Fruit fly (Drosophila melanogaster) whole organism, prepupa: ENCODE data around the gene CG14989.

ENCODE experiments used
- CG10669 ChIP-seq: fragments of 200-800 bp; sonication (Bioruptor generic); optimal IDR thresholded peaks from 3 replicates; lab custom pipeline; 2018; ENCODE audit warnings: missing biosample characterization, mild to moderate bottlenecking, missing genetic modification characterization, moderate library complexity
- CG11294 ChIP-seq: fragments of 200-800 bp; sonication (Bioruptor generic); IDR thresholded peaks from 2 replicates; pipeline ENCODE4 v1.3.6; 2022; ENCODE audit warnings: missing biosample characterization, missing genetic modification characterization
- CG11902 ChIP-seq: fragments of 200-800 bp; sonication (Bioruptor generic); optimal IDR thresholded peaks from 3 replicates; lab custom pipeline; 2016; ENCODE audit warnings: missing biosample characterization, missing genetic modification characterization
- CG15336 ChIP-seq: fragments of 200-800 bp; sonication (Bioruptor generic); IDR thresholded peaks from 2 replicates; pipeline ENCODE4 v1.3.6; 2022; ENCODE audit warnings: missing biosample characterization, missing genetic modification characterization
- CG1621 ChIP-seq: fragments of 200-800 bp; sonication (Bioruptor generic); optimal IDR thresholded peaks from 3 replicates; lab custom pipeline; 2018; ENCODE audit warnings: missing biosample characterization, mild to moderate bottlenecking, missing genetic modification characterization
- CG32006 ChIP-seq: fragments of 200-800 bp; sonication (Bioruptor generic); optimal IDR thresholded peaks from 3 replicates; lab custom pipeline; 2017; ENCODE audit warnings: missing biosample characterization, mild to moderate bottlenecking, missing genetic modification characterization
- CG34406 ChIP-seq: fragments of 200-800 bp; sonication (Bioruptor generic); optimal IDR thresholded peaks from 3 replicates; lab custom pipeline; 2016; ENCODE audit warnings: missing biosample characterization, missing genetic modification characterization
- CG3919 ChIP-seq: fragments of 200-800 bp; sonication (Bioruptor generic); optimal IDR thresholded peaks from 3 replicates; lab custom pipeline; 2016; ENCODE audit warnings: missing biosample characterization, missing genetic modification characterization
- CG6163 ChIP-seq: fragments of 200-800 bp; sonication (Bioruptor generic); IDR thresholded peaks from 3 replicates; pipeline ENCODE4 v1.3.6; 2022; ENCODE audit warnings: missing biosample characterization, missing genetic modification characterization
- CG6276 ChIP-seq: fragments of 200-800 bp; sonication (Bioruptor generic); optimal IDR thresholded peaks from 2 replicates; lab custom pipeline; 2017; ENCODE audit warnings: missing biosample characterization, mild to moderate bottlenecking, missing genetic modification characterization
- CG6808 ChIP-seq: fragments of 200-800 bp; sonication (Bioruptor generic); optimal IDR thresholded peaks from 3 replicates; lab custom pipeline; 2017; ENCODE audit warnings: missing biosample characterization, missing genetic modification characterization, mild to moderate bottlenecking, moderate library complexity, missing genetic modification reagents
- CG6854 ChIP-seq: fragments of 200-800 bp; sonication (Bioruptor generic); optimal IDR thresholded peaks from 2 replicates; lab custom pipeline; 2017; ENCODE audit warnings: missing biosample characterization, mild to moderate bottlenecking, missing genetic modification characterization
- CG8119 ChIP-seq: fragments of 200-800 bp; sonication (Bioruptor generic); IDR thresholded peaks from 3 replicates; pipeline ENCODE4 v1.3.6; 2022; ENCODE audit warnings: missing biosample characterization, missing genetic modification characterization
- CG8632 ChIP-seq: fragments of 200-800 bp; sonication (Bioruptor generic); optimal IDR thresholded peaks from 3 replicates; lab custom pipeline; 2016; ENCODE audit warnings: missing biosample characterization, missing genetic modification characterization
- Eip78C ChIP-seq: fragments of 200-800 bp; sonication (Bioruptor generic); peaks from one replicate; lab custom pipeline; 2016; ENCODE audit warnings: missing biosample characterization, missing genetic modification characterization
- Eip93F ChIP-seq: fragments of 200-800 bp; sonication (Bioruptor generic); optimal IDR thresholded peaks from 2 replicates; lab custom pipeline; 2016; ENCODE audit warnings: missing biosample characterization, mild to moderate bottlenecking, missing genetic modification characterization
- Ets96B ChIP-seq: fragments of 200-800 bp; optimal IDR thresholded peaks from 2 replicates; lab custom pipeline; 2019; ENCODE audit warnings: missing biosample characterization, mild to moderate bottlenecking, missing genetic modification characterization, moderate library complexity
- Gug ChIP-seq: fragments of 200-800 bp; sonication (Bioruptor generic); IDR thresholded peaks from 2 replicates; pipeline ENCODE4 v1.3.6; 2022; ENCODE audit warnings: missing biosample characterization, missing genetic modification characterization
- Hr38 ChIP-seq: sonication (Bioruptor generic); optimal IDR thresholded peaks from 2 replicates; lab custom pipeline; 2016; ENCODE audit warnings: missing biosample characterization, missing genetic modification characterization
- Hr39 ChIP-seq: fragments of 200-800 bp; sonication (Bioruptor generic); optimal IDR thresholded peaks from 2 replicates; lab custom pipeline; 2016; ENCODE audit warnings: missing biosample characterization, missing genetic modification characterization
- Hr4 ChIP-seq: fragments of 200-800 bp; sonication (Bioruptor generic); optimal IDR thresholded peaks from 3 replicates; lab custom pipeline; 2016; ENCODE audit warnings: missing biosample characterization, missing genetic modification characterization
- Met ChIP-seq: fragments of 200-800 bp; sonication (Bioruptor generic); optimal IDR thresholded peaks from 3 replicates; lab custom pipeline; 2016; ENCODE audit warnings: missing biosample characterization, missing genetic modification characterization
- OdsH ChIP-seq: fragments of 200-800 bp; sonication (Bioruptor generic); optimal IDR thresholded peaks from 3 replicates; lab custom pipeline; 2016; ENCODE audit warnings: missing biosample characterization, missing genetic modification characterization
- Smox ChIP-seq: fragments of 200-800 bp; sonication (Bioruptor generic); optimal IDR thresholded peaks from 3 replicates; lab custom pipeline; 2016; ENCODE audit warnings: missing biosample characterization, missing genetic modification characterization
- Sox102F ChIP-seq: fragments of 200-800 bp; sonication (Bioruptor generic); optimal IDR thresholded peaks from 2 replicates; lab custom pipeline; 2016; ENCODE audit warnings: missing biosample characterization, mild to moderate bottlenecking, missing genetic modification characterization
- Sox14 ChIP-seq: fragments of 200-800 bp; sonication (Bioruptor generic); optimal IDR thresholded peaks from 3 replicates; lab custom pipeline; 2016; ENCODE audit warnings: missing biosample characterization, missing genetic modification characterization
- Sox15 ChIP-seq: fragments of 200-800 bp; sonication (Bioruptor generic); optimal IDR thresholded peaks from 3 replicates; lab custom pipeline; 2016; ENCODE audit warnings: missing biosample characterization, missing genetic modification characterization
- achi ChIP-seq: fragments of 200-800 bp; sonication (Bioruptor generic); optimal IDR thresholded peaks from 3 replicates; lab custom pipeline; 2016; ENCODE audit warnings: missing biosample characterization, missing genetic modification characterization
- acj6 ChIP-seq: fragments of 200-800 bp; sonication (Bioruptor generic); optimal IDR thresholded peaks from 3 replicates; lab custom pipeline; 2016; ENCODE audit warnings: missing biosample characterization, missing genetic modification characterization
- cyc ChIP-seq: fragments of 200-800 bp; sonication (Bioruptor generic); optimal IDR thresholded peaks from 3 replicates; lab custom pipeline; 2016; ENCODE audit warnings: missing biosample characterization, missing genetic modification characterization
- dac ChIP-seq: fragments of 200-800 bp; sonication (Bioruptor generic); optimal IDR thresholded peaks from 2 replicates; lab custom pipeline; 2017; ENCODE audit warnings: missing biosample characterization, mild to moderate bottlenecking, missing genetic modification characterization
- eg ChIP-seq: fragments of 200-800 bp; sonication (Bioruptor generic); IDR thresholded peaks from 3 replicates; pipeline ENCODE4 v1.3.6; 2022; ENCODE audit warnings: missing biosample characterization, missing genetic modification characterization
- esn ChIP-seq: fragments of 200-800 bp; sonication (Bioruptor generic); optimal IDR thresholded peaks from 2 replicates; lab custom pipeline; 2016; ENCODE audit warnings: missing biosample characterization, mild to moderate bottlenecking, missing genetic modification characterization, moderate library complexity
- fd59A ChIP-seq: fragments of 200-800 bp; sonication (Bioruptor generic); optimal IDR thresholded peaks from 2 replicates; lab custom pipeline; 2017; ENCODE audit warnings: missing biosample characterization, mild to moderate bottlenecking, missing genetic modification characterization, missing genetic modification reagents
- fkh ChIP-seq: fragments of 200-800 bp; sonication (Bioruptor generic); optimal IDR thresholded peaks from 3 replicates; lab custom pipeline; 2017; ENCODE audit warnings: missing biosample characterization, mild to moderate bottlenecking, missing genetic modification characterization, moderate library complexity
- lz ChIP-seq: fragments of 200-800 bp; sonication (Bioruptor generic); optimal IDR thresholded peaks from 3 replicates; lab custom pipeline; 2016; ENCODE audit warnings: missing biosample characterization, missing genetic modification characterization
- net ChIP-seq: fragments of 200-800 bp; sonication (Bioruptor generic); optimal IDR thresholded peaks from 3 replicates; lab custom pipeline; 2016; ENCODE audit warnings: missing biosample characterization, missing genetic modification characterization
- pdm3 ChIP-seq: fragments of 200-800 bp; sonication (Bioruptor generic); optimal IDR thresholded peaks from 3 replicates; lab custom pipeline; 2016; ENCODE audit warnings: missing biosample characterization, missing genetic modification characterization
- salr ChIP-seq, 2 experiments: fragments of 200-800 bp; sonication (Bioruptor generic); optimal IDR thresholded peaks; 3 replicates each; lab custom pipeline; 2016 to 2018; ENCODE audit warnings: missing biosample characterization in 2 of 2, missing genetic modification characterization in 2 of 2, mild to moderate bottlenecking in 1 of 2
- svp ChIP-seq: fragments of 200-800 bp; sonication (Bioruptor generic); peaks from one replicate; lab custom pipeline; 2016; ENCODE audit warnings: missing biosample characterization, missing genetic modification characterization
- topi ChIP-seq: fragments of 200-800 bp; sonication (Bioruptor generic); optimal IDR thresholded peaks from 3 replicates; lab custom pipeline; 2016; ENCODE audit warnings: missing biosample characterization, missing genetic modification characterization
- vri ChIP-seq: fragments of 200-800 bp; sonication (Bioruptor generic); optimal IDR thresholded peaks from 3 replicates; lab custom pipeline; 2016; ENCODE audit warnings: missing biosample characterization, mild to moderate bottlenecking, missing genetic modification characterization

Gene CG14989

DNA sequence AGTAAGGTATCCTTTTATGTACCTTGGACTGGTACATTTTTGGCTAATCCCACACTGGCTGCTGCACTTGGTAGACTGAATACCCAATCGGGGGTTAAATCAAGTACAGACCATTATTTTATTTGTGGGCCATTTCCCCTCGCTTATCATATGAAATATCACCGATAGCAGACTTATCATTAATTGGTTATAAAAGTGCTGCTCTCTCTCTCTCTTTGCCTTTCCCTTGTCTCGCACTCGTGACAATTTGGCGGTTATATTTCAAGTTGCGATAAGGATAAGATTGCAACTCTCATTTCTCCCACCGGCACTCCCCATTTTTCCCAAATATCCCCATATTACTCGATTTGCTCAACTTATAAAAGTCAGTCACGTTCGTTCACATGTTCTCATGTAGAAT is 28.3 kb downstream of the CG14989 start:
- TF ChIP-seq svp (GFP tag; lab: Kevin White, UChicago): peak; percentile 16
- TF ChIP-seq Sox102F (GFP tag; lab: Kevin White, UChicago): no peak
- peak; percentile 25 for TF ChIP-seq vri (GFP tag; lab: Kevin White, UChicago)
- TF ChIP-seq CG15336 (GFP tag; lab: Robert Waterston, UW): no peak
- TF ChIP-seq Eip93F (GFP tag; lab: Kevin White, UChicago): peak; percentile 74

dm6 chr3L:4116490-4117367 is 29.3 kb downstream of the CG14989 start:
- TF ChIP-seq CG3919 (GFP tag; lab: Kevin White, UChicago) (no peak), pdm3 (peak; percentile 22), CG15336 (GFP tag; lab: Robert Waterston, UW) (peak; percentile 70), CG34406 (no peak), Hr4 (GFP tag; lab: Kevin White, UChicago) (peak; percentile 18), svp (GFP tag; lab: Kevin White, UChicago) (peak; percentile 83), Eip78C (GFP tag; lab: Kevin White, UChicago) (peak; percentile 71), Sox14 (GFP tag; lab: Kevin White, UChicago) (no peak), topi (GFP tag; lab: Kevin White, UChicago) (peak; percentile 10), CG6163 (GFP tag; lab: Robert Waterston, UW) (no peak), eg (peak; percentile 63), acj6 (GFP tag; lab: Kevin White, UChicago) (no peak), vri (GFP tag; lab: Kevin White, UChicago) (peak; percentile 61), CG6808 (GFP tag; lab: Kevin White, UChicago) (no peak), Hr39 (no peak), CG32006 (GFP tag; lab: Kevin White, UChicago) (peak; percentile 17), net (GFP tag; lab: Kevin White, UChicago) (peak; percentile 11), Met (GFP tag; lab: Kevin White, UChicago) (no peak), achi (GFP tag; lab: Kevin White, UChicago) (peak; percentile 11), CG8119 (GFP tag; lab: Robert Waterston, UW) (0 out of 3 replicates have a peak, but pooled peaks have one; percentile 35), dac (GFP tag; lab: Kevin White, UChicago) (no peak), OdsH (peak; percentile 9), CG11902 (GFP tag; lab: Kevin White, UChicago) (no peak), salr (GFP tag; optimal IDR thresholded peaks at IDR 0.05; lab: Kevin White, UChicago) (no peak), CG10669 (no peak), CG6276 (GFP tag; lab: Kevin White, UChicago) (peak; percentile 26), CG1621 (tag; lab: Kevin White, UChicago) (no peak), Ets96B (tag; lab: Kevin White, UChicago) (peak; percentile 14), Gug (0 out of 2 replicates have a peak, but pooled peaks have one; percentile 17), Eip93F (GFP tag; lab: Kevin White, UChicago) (peak; percentile 77), fkh (GFP tag; lab: Kevin White, UChicago) (peak; percentile 35)

dm6 chr3L:4117493-4117892 is 30.1 kb downstream of the CG14989 start:
- TF ChIP-seq cyc (no peak), Sox15 (no peak), pdm3 (no peak), lz (GFP tag; lab: Kevin White, UChicago) (no peak), Hr38 (GFP tag; lab: Kevin White, UChicago) (no peak), CG6854 (no peak), Smox (no peak), topi (GFP tag; lab: Kevin White, UChicago) (no peak), esn (no peak), Eip78C (GFP tag; lab: Kevin White, UChicago) (no peak), fd59A (no peak), salr (GFP tag; optimal IDR thresholded peaks at IDR 0.05; lab: Kevin White, UChicago) (no peak), Gug (no peak), svp (GFP tag; lab: Kevin White, UChicago) (no peak), CG11294 (GFP tag; lab: Robert Waterston, UW) (no peak), CG8632 (no peak), CG11902 (GFP tag; lab: Kevin White, UChicago) (no peak)
